Worm (Caenorhabditis elegans) whole organism, late embryonic: ENCODE data around the gene cct-5.

Source experiments
- K02D7.2 ChIP-seq: sonication (generic microtip); optimal IDR thresholded peaks from 2 replicates; lab custom pipeline; 2017; ENCODE audit warnings: mild to moderate bottlenecking, missing genetic modification characterization, missing compliant biosample characterization
- K09A11.1 ChIP-seq: sonication (generic microtip); optimal IDR thresholded peaks from 2 replicates; lab custom pipeline; 2017; ENCODE audit warnings: antibody characterized with exemption, mild to moderate bottlenecking, missing genetic modification characterization, missing compliant biosample characterization; ENCODE audit not compliant: insufficient read depth
- T23F11.4 ChIP-seq: fragments of 200-800 bp; sonication (Bioruptor generic); optimal IDR thresholded peaks from 2 replicates; lab custom pipeline; 2018; ENCODE audit warnings: mild to moderate bottlenecking, missing genetic modification characterization, missing compliant biosample characterization
- ama-1 ChIP-seq: fragments of 150-350 bp; optimal IDR thresholded peaks from 2 replicates; lab custom pipeline; 2014
- ceh-18 ChIP-seq: sonication (generic microtip); optimal IDR thresholded peaks from 2 replicates; lab custom pipeline; 2016; ENCODE audit warnings: missing genetic modification characterization, missing compliant biosample characterization
- ceh-19 ChIP-seq: fragments of 200-800 bp; sonication (Bioruptor generic); optimal IDR thresholded peaks from 2 replicates; lab custom pipeline; 2018; ENCODE audit warnings: mild to moderate bottlenecking, missing genetic modification characterization, missing compliant biosample characterization
- ceh-2 ChIP-seq: sonication (generic microtip); optimal IDR thresholded peaks from 2 replicates; lab custom pipeline; 2016; ENCODE audit warnings: missing genotype, missing genetic modification characterization, missing compliant biosample characterization
- ceh-22 ChIP-seq: sonication (generic microtip); optimal IDR thresholded peaks from 2 replicates; lab custom pipeline; 2017; ENCODE audit warnings: missing biosample characterization, missing genetic modification characterization
- ceh-30 ChIP-seq: fragments of 150-350 bp; optimal IDR thresholded peaks from 2 replicates; lab custom pipeline; 2014; ENCODE audit warnings: missing biosample characterization, missing genetic modification characterization
- ceh-31 ChIP-seq: sonication (generic microtip); optimal IDR thresholded peaks from 2 replicates; lab custom pipeline; 2016; ENCODE audit warnings: missing genetic modification characterization, missing compliant biosample characterization
- ceh-45 ChIP-seq: fragments of 200-800 bp; sonication (Bioruptor generic); IDR thresholded peaks from 2 replicates; pipeline ENCODE4 v1.3.6; 2022; ENCODE audit warnings: missing genetic modification reagents, missing genetic modification characterization, missing compliant biosample characterization
- ceh-48 ChIP-seq: sonication (generic microtip); optimal IDR thresholded peaks from 2 replicates; lab custom pipeline; 2016; ENCODE audit warnings: missing genetic modification characterization, inconsistent platforms, missing compliant biosample characterization
- che-1 ChIP-seq: sonication (generic microtip); optimal IDR thresholded peaks from 2 replicates; lab custom pipeline; 2016; ENCODE audit warnings: mild to moderate bottlenecking, missing genetic modification characterization, missing compliant biosample characterization
- elt-2 ChIP-seq: sonication (generic microtip); optimal IDR thresholded peaks from 2 replicates; lab custom pipeline; 2016; ENCODE audit warnings: missing genetic modification reagents, missing genetic modification characterization, missing compliant biosample characterization
- ets-4 ChIP-seq: sonication (generic microtip); optimal IDR thresholded peaks from 2 replicates; lab custom pipeline; 2016; ENCODE audit warnings: missing genetic modification characterization, missing compliant biosample characterization
- hlh-15 ChIP-seq: sonication (generic microtip); optimal IDR thresholded peaks from 2 replicates; lab custom pipeline; 2016; ENCODE audit warnings: missing genetic modification characterization, missing compliant biosample characterization
- hlh-30 ChIP-seq: sonication (generic microtip); optimal IDR thresholded peaks from 2 replicates; lab custom pipeline; 2017; ENCODE audit warnings: antibody characterized with exemption, missing genetic modification characterization, missing compliant biosample characterization; ENCODE audit not compliant: insufficient read depth
- lim-6 ChIP-seq: sonication (generic microtip); optimal IDR thresholded peaks from 2 replicates; lab custom pipeline; 2016; ENCODE audit warnings: missing genetic modification characterization, missing compliant biosample characterization
- lin-11 ChIP-seq: fragments of 200-800 bp; sonication (Bioruptor generic); optimal IDR thresholded peaks from 2 replicates; lab custom pipeline; 2018; ENCODE audit warnings: mild to moderate bottlenecking, missing genetic modification characterization, missing compliant biosample characterization
- mec-3 ChIP-seq: sonication (generic microtip); optimal IDR thresholded peaks from 2 replicates; lab custom pipeline; 2016; ENCODE audit warnings: borderline replicate concordance, missing genetic modification characterization, missing compliant biosample characterization
- nfya-1 ChIP-seq: sonication (generic microtip); optimal IDR thresholded peaks from 2 replicates; lab custom pipeline; 2017; ENCODE audit warnings: missing genetic modification characterization, mild to moderate bottlenecking, missing compliant biosample characterization, antibody characterized with exemption, moderate library complexity
- nhr-232 ChIP-seq: sonication (generic microtip); optimal IDR thresholded peaks from 2 replicates; lab custom pipeline; 2016; ENCODE audit warnings: missing genetic modification characterization, missing compliant biosample characterization
- npax-4 ChIP-seq: sonication (generic microtip); optimal IDR thresholded peaks from 2 replicates; lab custom pipeline; 2016; ENCODE audit warnings: missing genetic modification characterization, missing compliant biosample characterization
- odd-2 ChIP-seq: sonication (generic microtip); optimal IDR thresholded peaks from 2 replicates; lab custom pipeline; 2017; ENCODE audit warnings: antibody characterized with exemption, mild to moderate bottlenecking, missing genetic modification characterization, missing compliant biosample characterization
- pax-1 ChIP-seq: fragments of 150-350 bp; optimal IDR thresholded peaks from 2 replicates; lab custom pipeline; 2014; ENCODE audit warnings: missing biosample characterization, missing genetic modification characterization
- pha-2 ChIP-seq: sonication (generic microtip); optimal IDR thresholded peaks from 2 replicates; lab custom pipeline; 2017; ENCODE audit warnings: mild to moderate bottlenecking, missing genetic modification characterization, missing compliant biosample characterization
- pros-1 ChIP-seq: fragments of 150-350 bp; optimal IDR thresholded peaks from 2 replicates; lab custom pipeline; 2014; ENCODE audit warnings: missing biosample characterization, missing genetic modification reagents, missing genetic modification characterization
- rnt-1 ChIP-seq: sonication (generic microtip); optimal IDR thresholded peaks from 2 replicates; lab custom pipeline; 2016; ENCODE audit warnings: missing genetic modification characterization, missing compliant biosample characterization
- sox-2 ChIP-seq: fragments of 200-800 bp; sonication (Bioruptor generic); IDR thresholded peaks from 2 replicates; pipeline ENCODE4 v1.3.6; 2022; ENCODE audit warnings: missing genetic modification reagents, missing genetic modification characterization, missing compliant biosample characterization
- syd-9 ChIP-seq: sonication (generic microtip); optimal IDR thresholded peaks from 2 replicates; lab custom pipeline; 2016; ENCODE audit warnings: mild to moderate bottlenecking, missing genetic modification characterization, moderate library complexity, missing compliant biosample characterization
- tbx-2 ChIP-seq: sonication (generic microtip); optimal IDR thresholded peaks from 2 replicates; lab custom pipeline; 2016; ENCODE audit warnings: missing genetic modification characterization, missing compliant biosample characterization
- tbx-7 ChIP-seq: sonication (generic microtip); optimal IDR thresholded peaks from 2 replicates; lab custom pipeline; 2016; ENCODE audit warnings: missing genotype, missing genetic modification characterization, missing compliant biosample characterization
- unc-42 ChIP-seq: sonication (generic microtip); optimal IDR thresholded peaks from 2 replicates; lab custom pipeline; 2016; ENCODE audit warnings: missing genotype, missing genetic modification characterization, missing compliant biosample characterization
- unc-55 ChIP-seq: sonication (generic microtip); optimal IDR thresholded peaks from 2 replicates; lab custom pipeline; 2017; ENCODE audit warnings: missing biosample characterization, missing genetic modification reagents, missing genetic modification characterization
- ztf-16 ChIP-seq: sonication (generic microtip); optimal IDR thresholded peaks from 2 replicates; lab custom pipeline; 2017; ENCODE audit warnings: missing genetic modification characterization, missing compliant biosample characterization

The cct-5 gene

ce11 chrIII:4505726-4506125 is 2.2 kb downstream of the cct-5 start (continued):
- TF ChIP-seq ceh-30 (tag; lab: Kevin White, UChicago): no peak
- TF ChIP-seq ceh-22 (tag; lab: Kevin White, UChicago): no peak

DNA sequence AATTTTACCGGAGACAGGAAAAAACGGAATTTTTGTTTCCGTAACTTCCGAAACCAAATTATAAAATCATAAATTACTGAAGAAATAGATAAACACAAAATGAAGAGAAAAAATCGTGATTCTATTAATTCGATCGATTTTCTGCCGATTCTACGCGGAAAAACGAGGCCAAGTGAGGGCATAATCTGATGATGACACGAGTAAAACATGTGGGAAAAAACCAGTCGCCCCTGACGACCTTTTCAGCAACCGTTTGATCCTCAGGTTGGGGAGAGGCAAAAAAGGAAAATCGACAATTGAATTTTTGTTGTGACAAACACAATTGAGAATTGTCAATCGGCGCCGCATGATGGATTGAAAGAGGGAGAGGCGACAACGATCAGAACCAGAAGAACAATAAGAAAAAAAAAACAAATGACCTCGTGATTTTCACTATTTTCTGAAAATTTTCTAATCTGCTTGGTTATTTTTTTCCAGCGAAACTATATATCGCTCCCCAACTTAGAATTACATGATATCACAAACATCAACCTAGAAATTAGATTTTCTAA is 2.9 kb downstream of the cct-5 start:
- TF ChIP-seq ceh-45 (GFP tag; lab: Robert Waterston, UW): no peak
- TF ChIP-seq hlh-15 (tag; lab: Kevin White, UChicago): no peak
- no peak for TF ChIP-seq ama-1 (lab: Kevin White, UChicago)
- TF ChIP-seq elt-2 (tag; lab: Kevin White, UChicago): no peak
- no peak for TF ChIP-seq lin-11
- no peak for TF ChIP-seq T23F11.4 (GFP tag; lab: Kevin White, UChicago)

DNA sequence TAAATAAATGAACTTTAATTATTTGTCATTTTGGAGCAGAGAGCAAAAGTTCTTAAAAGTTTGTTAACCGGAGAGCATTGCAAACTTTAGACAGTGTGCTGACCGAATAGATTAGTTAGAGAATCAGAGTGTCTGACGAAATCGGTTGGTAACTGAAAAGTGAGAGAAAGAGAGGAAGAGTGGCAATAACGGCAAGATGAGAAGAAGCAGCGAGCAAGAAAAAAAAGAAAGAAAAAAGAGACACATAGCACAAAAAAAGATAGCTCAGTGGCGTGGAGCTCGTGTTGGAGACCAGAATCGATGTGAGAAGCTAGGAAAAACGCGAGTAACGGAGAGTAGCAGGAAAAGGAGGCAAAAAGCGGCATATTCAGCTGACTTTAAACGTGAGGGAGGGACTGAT is 3.6 kb downstream of the cct-5 start:
- TF ChIP-seq ceh-31 (tag; lab: Kevin White, UChicago): peak; percentile 39
- TF ChIP-seq K09A11.1 (tag; lab: Kevin White, UChicago): peak; percentile 28
- TF ChIP-seq ceh-18 (tag; lab: Kevin White, UChicago): peak; percentile 41
- TF ChIP-seq tbx-2: peak; percentile 26
- peak; percentile 23 for TF ChIP-seq rnt-1 (tag; lab: Kevin White, UChicago)
- peak; percentile 11 for TF ChIP-seq unc-42 (tag; lab: Kevin White, UChicago)
- TF ChIP-seq T23F11.4 (GFP tag; lab: Kevin White, UChicago): no peak
- TF ChIP-seq ets-4 (tag; lab: Kevin White, UChicago): no peak
- TF ChIP-seq nfya-1 (tag; lab: Kevin White, UChicago): peak; percentile 4

DNA sequence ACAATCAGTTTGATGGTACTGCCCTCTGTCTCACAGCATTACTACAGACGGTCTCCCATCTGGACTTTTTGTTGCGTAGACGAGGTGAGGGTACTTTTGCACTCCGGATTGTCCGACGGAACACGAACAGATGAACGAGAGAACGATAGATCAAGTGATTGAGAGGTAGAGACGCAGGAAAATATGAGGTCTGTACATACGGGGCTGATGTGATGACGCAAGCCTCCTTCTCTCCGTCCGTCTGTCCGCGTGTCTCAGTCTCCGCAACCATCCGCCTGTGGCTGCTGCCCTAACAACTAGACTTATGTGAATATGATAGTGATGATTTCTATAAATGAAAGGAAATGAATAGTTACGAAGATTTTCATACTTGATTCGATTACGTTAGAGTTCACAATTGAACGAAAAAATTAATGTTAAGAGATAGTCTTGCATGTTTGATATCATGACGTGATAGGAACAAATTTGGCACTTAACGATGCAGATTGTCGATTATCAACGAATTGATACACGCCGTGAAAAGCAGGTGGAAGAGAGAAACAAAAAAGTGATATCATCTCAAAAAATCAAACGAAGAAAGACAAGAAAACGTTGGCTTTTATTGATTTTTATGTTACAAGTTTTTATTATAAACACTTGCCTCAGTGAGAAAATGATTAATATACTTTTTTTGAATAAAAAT is 5.2 kb downstream of the cct-5 start:
- no peak for TF ChIP-seq odd-2
- TF ChIP-seq unc-55 (GFP tag; lab: Kevin White, UChicago): peak; percentile 49
- no peak for TF ChIP-seq che-1 (tag; lab: Kevin White, UChicago)
- TF ChIP-seq npax-4: no peak
- peak; percentile 67 for TF ChIP-seq elt-2 (tag; lab: Kevin White, UChicago)
- TF ChIP-seq sox-2 (GFP tag; lab: Robert Waterston, UW): no peak
- TF ChIP-seq hlh-30 (tag; lab: Kevin White, UChicago): peak; percentile 52

- no peak for TF ChIP-seq lim-6
- TF ChIP-seq pha-2 (tag; lab: Kevin White, UChicago): no peak
- no peak for TF ChIP-seq tbx-7 (tag; lab: Kevin White, UChicago)
- no peak for TF ChIP-seq K02D7.2 (tag; lab: Kevin White, UChicago)
- TF ChIP-seq ceh-48 (tag; lab: Kevin White, UChicago): no peak
- no peak for TF ChIP-seq ztf-16 (tag; lab: Kevin White, UChicago)
- TF ChIP-seq nhr-232: no peak
- no peak for TF ChIP-seq pax-1 (tag; lab: Kevin White, UChicago)
- TF ChIP-seq unc-55 (GFP tag; lab: Kevin White, UChicago): no peak
- TF ChIP-seq sox-2 (GFP tag; lab: Robert Waterston, UW): no peak
- no peak for TF ChIP-seq mec-3 (tag; lab: Kevin White, UChicago)
- no peak for TF ChIP-seq ceh-2 (tag; lab: Kevin White, UChicago)
- TF ChIP-seq syd-9 (tag; lab: Kevin White, UChicago): no peak
- TF ChIP-seq ceh-19 (GFP tag; lab: Kevin White, UChicago): no peak
- TF ChIP-seq pros-1 (tag; lab: Kevin White, UChicago): no peak
- no peak for TF ChIP-seq npax-4
- TF ChIP-seq tbx-2: no peak
These were observed 9.0 kb downstream of the cct-5 start, which contains the start of the genes C07G2.5 and atf-7 for ce11 chrIII:4498938-4499337. Gene C07G2.5, minus strand, starts transcription at chrIII:4499038. Gene atf-7, minus strand, starts transcription at chrIII:4499045.
